Fruit fly (Drosophila melanogaster): Measurements from ENCODE around the gene mld.

The mld gene

dm6 chr3R:24581891-24582668 lies 3.4 kb upstream of the mld start (continued):
- no peak for TF ChIP-seq CG11762 (GFP tag; optimal IDR thresholded peaks at IDR 0.05; ENCODE audit: insufficient read depth)
- peak; percentile 31 to 37 for TF ChIP-seq ss (GFP tag; optimal IDR thresholded peaks at IDR 0.05)
- no peak for TF ChIP-seq CG11902 (GFP tag; optimal IDR thresholded peaks at IDR 0.05)
- TF ChIP-seq fkh (GFP tag; optimal IDR thresholded peaks at IDR 0.05) = peak; percentile 41

dm6 chr3R:24582669-24582995 lies 2.8 kb upstream of the mld start, which contains the start of gene REPTOR:
REPTOR (minus strand) TSS chr3R:24582864.
- TF ChIP-seq vri (GFP tag; optimal IDR thresholded peaks at IDR 0.05) (peak; percentile 38), Eip93F (GFP tag; optimal IDR thresholded peaks at IDR 0.05) (peak; percentile 30), dsx (GFP tag; optimal IDR thresholded peaks at IDR 0.05; ENCODE audit: poor library complexity, severe bottlenecking) (peak; percentile 21), lz (GFP tag; optimal IDR thresholded peaks at IDR 0.05) (peak; percentile 3), fd85E (GFP tag; optimal IDR thresholded peaks at IDR 0.05) (no peak), CG7368 (GFP tag; optimal IDR thresholded peaks at IDR 0.05) (no peak), CG6792 (GFP tag; optimal IDR thresholded peaks at IDR 0.05) (peak; percentile 1), net (GFP tag; optimal IDR thresholded peaks at IDR 0.05) (no peak), CG6808 (GFP tag; optimal IDR thresholded peaks at IDR 0.05) (peak; percentile 13), esn (GFP tag; optimal IDR thresholded peaks at IDR 0.05) (peak; percentile 33), CG16779 (tag; optimal IDR thresholded peaks at IDR 0.05) (peak; percentile 16), Sox102F (GFP tag; optimal IDR thresholded peaks at IDR 0.05) (peak; percentile 34), Eip78C (GFP tag) (peak; percentile 36), dac (GFP tag; optimal IDR thresholded peaks at IDR 0.05) (no peak), CG6854 (GFP tag; optimal IDR thresholded peaks at IDR 0.05) (no peak), eg (GFP tag; IDR thresholded peaks at IDR 0.05) (no peak), fkh (GFP tag; optimal IDR thresholded peaks at IDR 0.05) (peak; percentile 86), Hr4 (GFP tag; optimal IDR thresholded peaks at IDR 0.05) (no peak), CG15336 (GFP tag; IDR thresholded peaks at IDR 0.05) (no peak), pdm3 (GFP tag; optimal IDR thresholded peaks at IDR 0.05) (no peak), topi (GFP tag; optimal IDR thresholded peaks at IDR 0.05) (peak; percentile 2), Sox14 (GFP tag; optimal IDR thresholded peaks at IDR 0.05) (peak; percentile 31), CG3919 (GFP tag; optimal IDR thresholded peaks at IDR 0.05) (peak; percentile 37), cyc (GFP tag; optimal IDR thresholded peaks at IDR 0.05) (peak; percentile 2), Eip75B (GFP tag; optimal IDR thresholded peaks at IDR 0.05) (no peak), Met (GFP tag; optimal IDR thresholded peaks at IDR 0.05) (peak; percentile 21), svp (GFP tag) (no peak), acj6 (GFP tag; optimal IDR thresholded peaks at IDR 0.05) (peak; percentile 6), CG32006 (GFP tag; optimal IDR thresholded peaks at IDR 0.05) (no peak), Lpt (GFP tag; optimal IDR thresholded peaks at IDR 0.05) (no peak), achi (GFP tag; optimal IDR thresholded peaks at IDR 0.05) (no peak), CG11294 (GFP tag; IDR thresholded peaks at IDR 0.05) (no peak)

dm6 chr3R:24586453-24586886 lies 1.0 kb downstream of the mld start:
- TF ChIP-seq lz (GFP tag; optimal IDR thresholded peaks at IDR 0.05) (no peak), CG6163 (GFP tag; IDR thresholded peaks at IDR 0.05) (no peak), CG32006 (GFP tag; optimal IDR thresholded peaks at IDR 0.05) (no peak), CG8319 (GFP tag; optimal IDR thresholded peaks at IDR 0.05) (no peak), CG34406 (GFP tag; optimal IDR thresholded peaks at IDR 0.05) (peak; percentile 4), Ets96B (tag; optimal IDR thresholded peaks at IDR 0.05) (no peak), CG7368 (GFP tag; optimal IDR thresholded peaks at IDR 0.05) (no peak), Hr4 (GFP tag; optimal IDR thresholded peaks at IDR 0.05) (no peak), OdsH (GFP tag; optimal IDR thresholded peaks at IDR 0.05) (no peak), Sox102F (GFP tag; optimal IDR thresholded peaks at IDR 0.05) (peak; percentile 70), CG11294 (GFP tag; IDR thresholded peaks at IDR 0.05) (no peak), CG15336 (GFP tag; IDR thresholded peaks at IDR 0.05) (no peak), CG8119 (GFP tag; IDR thresholded peaks at IDR 0.05) (no peak), svp (GFP tag) (no peak), Hr39 (GFP tag; optimal IDR thresholded peaks at IDR 0.05) (no peak), Eip93F (GFP tag; optimal IDR thresholded peaks at IDR 0.05) (no peak), topi (GFP tag; optimal IDR thresholded peaks at IDR 0.05) (no peak), esn (GFP tag; optimal IDR thresholded peaks at IDR 0.05) (peak; percentile 41), CG31627 (GFP tag; optimal IDR thresholded peaks at IDR 0.05) (no peak), Eip75B (GFP tag; optimal IDR thresholded peaks at IDR 0.05) (peak; percentile 70), fd59A (GFP tag; optimal IDR thresholded peaks at IDR 0.05) (no peak), fkh (GFP tag; optimal IDR thresholded peaks at IDR 0.05) (no peak), Eip78C (GFP tag) (peak; percentile 79), Smox (GFP tag; optimal IDR thresholded peaks at IDR 0.05) (no peak), pdm3 (GFP tag; optimal IDR thresholded peaks at IDR 0.05) (no peak), CG11762 (GFP tag; optimal IDR thresholded peaks at IDR 0.05; ENCODE audit: insufficient read depth) (no peak), dac (GFP tag; optimal IDR thresholded peaks at IDR 0.05) (no peak), CG3032 (tag; optimal IDR thresholded peaks at IDR 0.05) (no peak), CG6854 (GFP tag; optimal IDR thresholded peaks at IDR 0.05) (peak; percentile 72)

Measured in whole organism, prepupa.